Fruit fly (Drosophila melanogaster) whole organism, embryonic: ENCODE measurements around the gene nanos.
A peak's percentile ranks its signal among the peaks of the same experiment; 100 is the strongest.

Experiments
- CG10147 ChIP-seq: fragments of 200-800 bp; sonication (Bioruptor generic); optimal IDR thresholded peaks from 2 replicates; lab custom pipeline; 2019; ENCODE audit warnings: missing biosample characterization, mild to moderate bottlenecking, missing genetic modification characterization, moderate library complexity
- CG10267 ChIP-seq: fragments of 200-800 bp; sonication (Bioruptor generic); optimal IDR thresholded peaks from 2 replicates; lab custom pipeline; 2018; ENCODE audit warnings: missing biosample characterization, mild to moderate bottlenecking, missing genetic modification characterization, moderate library complexity
- CG11247 ChIP-seq: fragments of 200-800 bp; sonication (Bioruptor generic); IDR thresholded peaks from 2 replicates; pipeline ENCODE4 v1.3.6; 2022; ENCODE audit warnings: missing biosample characterization, missing genetic modification characterization
- CG11398 ChIP-seq: fragments of 200-800 bp; sonication (Bioruptor generic); optimal IDR thresholded peaks from 2 replicates; lab custom pipeline; 2016; ENCODE audit warnings: missing biosample characterization, missing genetic modification characterization
- CG11696 ChIP-seq: fragments of 200-800 bp; sonication (Bioruptor generic); IDR thresholded peaks from 2 replicates; pipeline ENCODE4 v1.3.6; 2022; ENCODE audit warnings: missing biosample characterization, missing genetic modification characterization
- CG12104 ChIP-seq: fragments of 200-800 bp; sonication (Bioruptor generic); optimal IDR thresholded peaks from 3 replicates; lab custom pipeline; 2016; ENCODE audit warnings: missing biosample characterization, missing genetic modification characterization
- CG1233 ChIP-seq: fragments of 200-800 bp; sonication (Bioruptor generic); optimal IDR thresholded peaks from 4 replicates; lab custom pipeline; 2018; ENCODE audit warnings: missing biosample characterization, mild to moderate bottlenecking, missing genetic modification characterization
- CG14050 ChIP-seq: fragments of 200-800 bp; sonication (Bioruptor generic); IDR thresholded peaks from 3 replicates; pipeline ENCODE4 v1.3.6; 2022; ENCODE audit warnings: missing biosample characterization, missing genetic modification characterization
- CG14441 ChIP-seq: fragments of 200-800 bp; sonication (Bioruptor generic); IDR thresholded peaks from 2 replicates; pipeline ENCODE4 v1.3.6; 2022; ENCODE audit warnings: missing biosample characterization, missing genetic modification characterization
- CG16863 ChIP-seq: fragments of 200-800 bp; sonication (Bioruptor generic); optimal IDR thresholded peaks from 3 replicates; lab custom pipeline; 2016; ENCODE audit warnings: missing biosample characterization, missing genetic modification characterization
- CG17829 ChIP-seq: fragments of 200-800 bp; optimal IDR thresholded peaks from 2 replicates; lab custom pipeline; 2019; ENCODE audit warnings: missing biosample characterization, mild to moderate bottlenecking, missing genetic modification characterization, moderate library complexity
- CG3281 ChIP-seq: fragments of 200-800 bp; sonication (Bioruptor generic); optimal IDR thresholded peaks from 3 replicates; lab custom pipeline; 2017; ENCODE audit warnings: missing biosample characterization, mild to moderate bottlenecking, missing genetic modification characterization
- CG3995 ChIP-seq: fragments of 200-800 bp; sonication (Bioruptor generic); optimal IDR thresholded peaks from 3 replicates; lab custom pipeline; 2016; ENCODE audit warnings: missing biosample characterization, missing genetic modification characterization
- CG43689 ChIP-seq: fragments of 200-800 bp; sonication (Bioruptor generic); IDR thresholded peaks from 2 replicates; pipeline ENCODE4 v1.3.6; 2022; ENCODE audit warnings: missing biosample characterization, missing genetic modification characterization
- CG6272 ChIP-seq: fragments of 200-800 bp; sonication (Bioruptor generic); IDR thresholded peaks from 2 replicates; pipeline ENCODE4 v1.3.6; 2022; ENCODE audit warnings: missing biosample characterization, missing genetic modification characterization
- CG7963 ChIP-seq: fragments of 200-800 bp; sonication (Bioruptor generic); IDR thresholded peaks from 3 replicates; pipeline ENCODE4 v1.3.6; 2022; ENCODE audit warnings: missing biosample characterization, missing genetic modification characterization; ENCODE audit not compliant: partially characterized antibody
- CG8359 ChIP-seq: fragments of 200-800 bp; sonication (Bioruptor generic); optimal IDR thresholded peaks from 2 replicates; lab custom pipeline; 2017; ENCODE audit warnings: missing biosample characterization, mild to moderate bottlenecking, missing genetic modification characterization, borderline replicate concordance
- CG9215 ChIP-seq: fragments of 200-800 bp; sonication (Bioruptor generic); IDR thresholded peaks from 2 replicates; pipeline ENCODE4 v1.3.6; 2022; ENCODE audit warnings: missing biosample characterization, missing genetic modification characterization
- CG9797 ChIP-seq: fragments of 200-800 bp; sonication (Bioruptor generic); optimal IDR thresholded peaks from 3 replicates; lab custom pipeline; 2018; ENCODE audit warnings: missing biosample characterization, mild to moderate bottlenecking, missing genetic modification characterization
- CG9817 ChIP-seq: fragments of 200-800 bp; sonication (Bioruptor generic); optimal IDR thresholded peaks from 2 replicates; lab custom pipeline; 2018; ENCODE audit warnings: missing biosample characterization, mild to moderate bottlenecking, missing genetic modification characterization, moderate library complexity
- Dll ChIP-seq: fragments of 200-800 bp; sonication (Bioruptor generic); IDR thresholded peaks from 4 replicates; pipeline ENCODE4 v1.3.6; 2022; ENCODE audit warnings: missing biosample characterization, missing genetic modification characterization; ENCODE audit not compliant: partially characterized antibody
- E2f1 ChIP-seq: fragments of 200-800 bp; sonication (Bioruptor generic); IDR thresholded peaks from 2 replicates; pipeline ENCODE4 v1.3.6; 2022; ENCODE audit warnings: missing biosample characterization, missing genetic modification characterization
- Lhr ChIP-seq: fragments of 200-800 bp; sonication (Bioruptor generic); optimal IDR thresholded peaks from 3 replicates; lab custom pipeline; 2017; ENCODE audit warnings: mild to moderate bottlenecking, missing biosample characterization, missing genetic modification reagents, missing genetic modification characterization
- Meics ChIP-seq: fragments of 200-800 bp; sonication (Bioruptor generic); optimal IDR thresholded peaks from 2 replicates; lab custom pipeline; 2017; ENCODE audit warnings: missing biosample characterization, mild to moderate bottlenecking, missing genetic modification characterization
- NK7.1 ChIP-seq: fragments of 200-800 bp; sonication (Bioruptor generic); optimal IDR thresholded peaks from 3 replicates; lab custom pipeline; 2016; ENCODE audit warnings: missing biosample characterization, missing genetic modification characterization
- Ptx1 ChIP-seq: fragments of 200-800 bp; sonication (Bioruptor generic); IDR thresholded peaks from 2 replicates; pipeline ENCODE4 v1.3.6; 2022; ENCODE audit warnings: missing biosample characterization, missing genetic modification characterization
- Side ChIP-seq: fragments of 200-800 bp; sonication (Bioruptor generic); optimal IDR thresholded peaks from 2 replicates; lab custom pipeline; 2016; ENCODE audit warnings: missing biosample characterization, missing genetic modification characterization
- Spps ChIP-seq: fragments of 200-800 bp; sonication (Bioruptor generic); optimal IDR thresholded peaks from 2 replicates; lab custom pipeline; 2018; ENCODE audit warnings: missing biosample characterization, mild to moderate bottlenecking, missing genetic modification characterization
- Sry-β ChIP-seq: fragments of 200-800 bp; sonication (Bioruptor generic); optimal IDR thresholded peaks from 2 replicates; lab custom pipeline; 2018; ENCODE audit warnings: missing biosample characterization, mild to moderate bottlenecking, missing genetic modification characterization, moderate library complexity
- Ssrp ChIP-seq: fragments of 200-800 bp; sonication (Bioruptor generic); optimal IDR thresholded peaks from 2 replicates; lab custom pipeline; 2018; ENCODE audit warnings: missing biosample characterization, mild to moderate bottlenecking, missing genetic modification characterization, moderate library complexity
- YL-1 ChIP-seq: fragments of 200-800 bp; sonication (Bioruptor generic); optimal IDR thresholded peaks from 3 replicates; lab custom pipeline; 2017; ENCODE audit warnings: missing biosample characterization, mild to moderate bottlenecking, missing genetic modification characterization
- abd-A ChIP-seq: fragments of 200-800 bp; sonication (Bioruptor generic); optimal IDR thresholded peaks from 3 replicates; lab custom pipeline; 2019; ENCODE audit warnings: missing biosample characterization, mild to moderate bottlenecking, missing genetic modification characterization, moderate library complexity
- dysf ChIP-seq: fragments of 200-800 bp; sonication (Bioruptor generic); IDR thresholded peaks from 3 replicates; pipeline ENCODE4 v1.3.6; 2022; ENCODE audit warnings: missing biosample characterization, missing genetic modification characterization
- fd96Cb ChIP-seq: fragments of 200-800 bp; sonication (Bioruptor generic); optimal IDR thresholded peaks from 2 replicates; lab custom pipeline; 2018; ENCODE audit warnings: missing biosample characterization, mild to moderate bottlenecking, missing genetic modification characterization, moderate library complexity
- ftz-f1 ChIP-seq: fragments of 200-800 bp; sonication (Bioruptor generic); optimal IDR thresholded peaks from 2 replicates; lab custom pipeline; 2016; ENCODE audit warnings: missing biosample characterization, missing genetic modification characterization
- gem ChIP-seq: fragments of 200-800 bp; sonication (Bioruptor generic); optimal IDR thresholded peaks from 2 replicates; lab custom pipeline; 2019; ENCODE audit warnings: missing biosample characterization, mild to moderate bottlenecking, missing genetic modification characterization, moderate library complexity
- ham ChIP-seq: fragments of 200-800 bp; sonication (Bioruptor generic); IDR thresholded peaks from 2 replicates; pipeline ENCODE4 v1.3.6; 2022; ENCODE audit warnings: missing biosample characterization, missing genetic modification characterization
- ind ChIP-seq: fragments of 200-800 bp; sonication (Bioruptor generic); optimal IDR thresholded peaks from 3 replicates; lab custom pipeline; 2016; ENCODE audit warnings: missing biosample characterization, missing genetic modification characterization
- insv ChIP-seq, 2 experiments: fragments of 200-800 bp; sonication (Bioruptor generic); optimal IDR thresholded peaks; 3 replicates each; lab custom pipeline; 2016 to 2018; ENCODE audit warnings: missing biosample characterization in 2 of 2, missing genetic modification characterization in 2 of 2
- kay ChIP-seq: fragments of 200-800 bp; sonication (Bioruptor generic); optimal IDR thresholded peaks from 2 replicates; lab custom pipeline; 2016; ENCODE audit warnings: missing biosample characterization, missing genetic modification characterization
- nmo ChIP-seq: fragments of 200-800 bp; sonication (Bioruptor generic); optimal IDR thresholded peaks from 2 replicates; lab custom pipeline; 2018; ENCODE audit warnings: missing biosample characterization, mild to moderate bottlenecking, missing genetic modification characterization, moderate library complexity
- otp ChIP-seq: fragments of 200-800 bp; sonication (Bioruptor generic); IDR thresholded peaks from 3 replicates; pipeline ENCODE4, ENCODE4 v1.3.6; 2022; ENCODE audit warnings: missing biosample characterization, missing genetic modification characterization
- pfk ChIP-seq: fragments of 200-800 bp; sonication (Bioruptor generic); optimal IDR thresholded peaks from 2 replicates; lab custom pipeline; 2018; ENCODE audit warnings: missing biosample characterization, mild to moderate bottlenecking, missing genetic modification characterization, moderate library complexity
- prd ChIP-seq, 3 experiments: fragments of >200 bp in 2 of 3; fragments of 200-800 bp in 1 of 3; sonication (Bioruptor generic) in 1 of 3; optimal IDR thresholded peaks in 2 of 3; IDR thresholded peaks in 1 of 3; 2 replicates in 2 of 3; 3 replicates in 1 of 3; pipeline versions ENCODE4 v1.3.6 to Lab custom; 2017 to 2022; ENCODE audit warnings: missing biosample characterization in 1 of 3, missing genetic modification characterization in 1 of 3
- repo ChIP-seq: fragments of 200-800 bp; sonication (Bioruptor generic); optimal IDR thresholded peaks from 2 replicates; lab custom pipeline; 2016; ENCODE audit warnings: missing biosample characterization, missing genetic modification characterization
- sd ChIP-seq: fragments of 200-800 bp; sonication (Bioruptor generic); optimal IDR thresholded peaks from 3 replicates; lab custom pipeline; 2018; ENCODE audit warnings: missing biosample characterization, mild to moderate bottlenecking, missing genetic modification characterization, moderate library complexity
- vvl ChIP-seq: fragments of 200-800 bp; sonication (Bioruptor generic); IDR thresholded peaks from 2 replicates; pipeline ENCODE4 v1.3.6; 2022; ENCODE audit warnings: missing biosample characterization, missing genetic modification characterization

Gene nanos

DNA sequence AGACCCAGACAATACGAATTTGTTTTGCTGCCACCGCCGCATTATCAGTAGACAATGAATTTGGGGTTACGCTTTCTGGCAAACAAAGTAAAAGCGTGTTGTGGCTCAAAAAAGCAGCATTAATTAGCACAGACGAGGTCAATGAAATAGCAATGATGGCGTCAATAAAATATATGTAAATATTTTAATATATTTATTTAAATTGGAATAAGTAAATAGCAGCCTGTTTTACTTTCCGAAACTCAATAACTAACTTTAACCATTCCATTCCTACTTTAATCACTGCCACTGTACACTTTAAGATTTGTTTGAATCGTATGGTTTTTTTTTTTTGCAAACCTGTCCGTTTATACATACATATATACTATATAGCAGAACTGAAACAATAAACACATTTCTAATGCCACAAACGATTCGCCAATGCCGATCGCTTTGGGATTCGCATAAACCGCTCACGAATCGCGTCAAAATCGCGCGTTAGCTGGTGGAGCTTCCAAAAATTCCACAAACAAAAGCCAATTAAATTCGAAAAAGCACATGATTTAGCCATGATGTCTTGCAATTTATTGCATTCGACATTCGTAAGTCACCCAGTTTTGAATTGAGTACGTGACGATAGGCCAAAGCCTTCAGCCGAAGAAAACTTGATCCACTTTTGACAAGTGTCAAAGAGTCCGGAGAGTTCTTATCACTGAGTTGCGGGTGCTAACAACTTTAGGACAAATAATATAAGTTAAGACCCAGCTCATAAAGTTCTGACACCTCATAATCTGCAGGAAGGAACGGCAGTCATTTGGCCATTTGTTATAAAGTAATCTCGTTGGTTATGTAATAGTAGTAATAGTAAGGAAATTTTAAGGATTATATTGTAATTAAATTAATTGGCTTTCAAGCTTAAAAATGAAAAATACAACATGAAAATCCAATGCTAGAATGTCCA, 4.9 kb upstream of the nanos start (continued):
- TF ChIP-seq vvl (GFP tag; lab: Robert Waterston, UW) (peak; percentile 78), Sry-β (GFP tag; lab: Kevin White, UChicago) (no peak), CG10147 (peak; percentile 19), Ssrp (tag; lab: Kevin White, UChicago) (peak; percentile 19), YL-1 (GFP tag; lab: Kevin White, UChicago) (no peak), Dll (no peak), ham (GFP tag; lab: Robert Waterston, UW) (no peak), nmo (GFP tag; lab: Kevin White, UChicago) (peak; percentile 24), CG7963 (GFP tag; lab: Robert Waterston, UW) (no peak), kay (no peak), abd-A (no peak), dysf (peak; percentile 49; the same call in 2 of the 3 replicates), Lhr (no peak), CG9817 (tag; lab: Kevin White, UChicago) (peak; percentile 35), Ptx1 (GFP tag; lab: Robert Waterston, UW) (peak; percentile 56), NK7.1 (GFP tag; lab: Kevin White, UChicago) (no peak), ind (GFP tag; lab: Kevin White, UChicago) (peak; percentile 9), CG3281 (peak; percentile 31), CG3995 (no peak), CG16863 (GFP tag; lab: Kevin White, UChicago) (no peak), otp (GFP tag; lab: Robert Waterston, UW) (0 out of 3 replicates have a peak, but pooled peaks have one; percentile 18), fd96Cb (peak; percentile 21), CG14441 (no peak; the same call in 1 of the 2 replicates), ftz-f1 (no peak), pfk (GFP tag; lab: Kevin White, UChicago) (no peak), CG17829 (tag; lab: Kevin White, UChicago) (no peak), repo (GFP tag; lab: Kevin White, UChicago) (no peak), CG1233 (no peak), CG8359 (GFP tag; lab: Kevin White, UChicago) (peak; percentile 94), gem (tag; lab: Kevin White, UChicago) (peak; percentile 59), E2f1 (GFP tag; lab: Robert Waterston, UW) (peak; percentile 67), prd (optimal IDR thresholded peaks at IDR 0.05; lab: Kevin White, UChicago) (no peak), prd (GFP tag; IDR thresholded peaks at IDR 0.05; lab: Robert Waterston, UW) (peak; percentile 72; the same call in 2 of the 3 replicates), Side (GFP tag; lab: Kevin White, UChicago) (no peak), CG9797 (GFP tag; lab: Kevin White, UChicago) (no peak), CG43689 (0 out of 2 replicates have a peak, but pooled peaks have one; percentile 33), insv (GFP tag; optimal IDR thresholded peaks at IDR 0.05; lab: Kevin White, UChicago) (no peak), Meics (GFP tag; lab: Kevin White, UChicago) (peak; percentile 38), CG11696 (GFP tag; lab: Robert Waterston, UW) (peak; percentile 79), CG12104 (GFP tag; lab: Kevin White, UChicago) (no peak), CG9215 (GFP tag; lab: Robert Waterston, UW) (peak; percentile 34; the same call in 1 of the 2 replicates), CG11398 (GFP tag; lab: Kevin White, UChicago) (no peak), CG14050 (GFP tag; lab: Robert Waterston, UW) (0 out of 3 replicates have a peak, but pooled peaks have one; percentile 17), CG10267 (tag; lab: Kevin White, UChicago) (no peak), Spps (no peak), CG11247 (peak; percentile 53; the same call in 1 of the 2 replicates), sd (tag; lab: Kevin White, UChicago) (no peak), CG6272 (GFP tag; lab: Robert Waterston, UW) (no peak)
